Fruit fly (Drosophila melanogaster) Kc167 (cell line): ENCODE measurements around the gene CG2983.

ENCODE experiments used
- h ChIP-seq: fragments of >200 bp; optimal IDR thresholded peaks from 3 replicates; lab custom pipeline; 2018; ENCODE audit warnings: missing external identifiers
- insv ChIP-seq: fragments of >200 bp; optimal IDR thresholded peaks from 3 replicates; lab custom pipeline; 2018; ENCODE audit warnings: missing external identifiers

DNA sequence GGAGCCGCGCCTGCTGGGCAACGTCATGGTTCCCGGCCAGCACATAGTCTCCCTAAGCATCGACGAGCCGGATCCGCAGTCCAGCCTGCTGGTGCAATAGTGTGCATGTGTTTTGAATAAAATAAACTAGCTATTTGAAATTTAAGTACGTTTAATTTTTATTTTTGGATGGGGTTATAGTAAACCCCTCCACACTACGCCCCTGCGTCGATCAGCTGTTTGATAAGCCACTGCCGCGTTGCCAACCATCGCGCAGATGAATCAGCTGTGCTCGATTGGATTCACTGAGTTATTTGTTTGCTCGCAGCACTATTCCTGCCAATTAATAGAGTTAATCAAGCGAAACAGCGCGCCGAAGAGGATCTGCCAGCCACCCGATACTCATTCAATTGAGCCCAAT, 31.4 kb downstream of the CG2983 start, which contains the start of gene RabGGTb:
- TF ChIP-seq insv (lab: Kevin White, UChicago) = no peak
- TF ChIP-seq h (lab: Kevin White, UChicago) = no peak
